Worm (Caenorhabditis elegans) whole organism, L4 larva: Measurements from ENCODE around the gene T28A11.20.
A peak's percentile ranks its signal among the peaks of the same experiment; 100 is the strongest.

Source experiments
- F26F4.8 ChIP-seq: fragments of 200-800 bp; sonication (Bioruptor generic); conservative IDR thresholded peaks from 2 replicates; pipeline ENCODE4 v1.3.6; 2022; ENCODE audit warnings: missing genetic modification characterization, missing compliant biosample characterization
- F49E8.2 ChIP-seq: sonication (generic microtip); optimal IDR thresholded peaks from 2 replicates; lab custom pipeline; 2016; ENCODE audit warnings: missing compliant biosample characterization, mild to moderate bottlenecking, missing genetic modification characterization, borderline replicate concordance
- R02D3.7 ChIP-seq: fragments of 150-350 bp; sonication (generic microtip); optimal IDR thresholded peaks from 3 replicates; lab custom pipeline; 2014; ENCODE audit warnings: missing biosample characterization, missing genetic modification characterization
- T20F7.1 ChIP-seq: fragments of 200-800 bp; sonication (Bioruptor generic); optimal IDR thresholded peaks from 2 replicates; lab custom pipeline; 2018; ENCODE audit warnings: mild to moderate bottlenecking, missing genetic modification characterization, missing compliant biosample characterization
- Y105C5A.15 ChIP-seq: fragments of 200-800 bp; sonication (Bioruptor generic); IDR thresholded peaks from 2 replicates; pipeline ENCODE4 v1.3.6; 2022; ENCODE audit warnings: missing genetic modification characterization, missing compliant biosample characterization
- aha-1 ChIP-seq: fragments of 150-350 bp; peaks from one replicate; lab custom pipeline; 2014; ENCODE audit warnings: missing biosample characterization, missing genetic modification characterization
- aly-2 ChIP-seq: sonication (generic microtip); optimal IDR thresholded peaks from 2 replicates; lab custom pipeline; 2018; ENCODE audit warnings: missing biosample characterization, missing genetic modification characterization
- ceh-44 ChIP-seq: fragments of 200-800 bp; sonication (Bioruptor generic); IDR thresholded peaks from 2 replicates; pipeline ENCODE4 v1.3.6; 2022; ENCODE audit warnings: missing genetic modification reagents, missing genetic modification characterization, missing compliant biosample characterization
- ceh-82 ChIP-seq: sonication (generic microtip); optimal IDR thresholded peaks from 2 replicates; lab custom pipeline; 2017; ENCODE audit warnings: missing biosample characterization, missing genetic modification characterization
- cey-2 ChIP-seq: sonication (generic microtip); optimal IDR thresholded peaks from 3 replicates; lab custom pipeline; 2017; ENCODE audit warnings: missing genetic modification characterization, mild to moderate bottlenecking, missing compliant biosample characterization, antibody characterized with exemption, borderline replicate concordance; ENCODE audit not compliant: insufficient read depth
- dpl-1 ChIP-seq: fragments of 150-350 bp; optimal IDR thresholded peaks from 2 replicates; lab custom pipeline; 2014; ENCODE audit warnings: missing biosample characterization, missing genetic modification reagents, missing genetic modification characterization
- dve-1 ChIP-seq: sonication (generic microtip); optimal IDR thresholded peaks from 2 replicates; lab custom pipeline; 2017; ENCODE audit warnings: antibody characterized with exemption, mild to moderate bottlenecking, missing genetic modification characterization, missing compliant biosample characterization; ENCODE audit not compliant: insufficient read depth
- egl-43 ChIP-seq: fragments of 200-800 bp; sonication (Bioruptor generic); IDR thresholded peaks from 2 replicates; pipeline ENCODE4 v1.3.6; 2022; ENCODE audit warnings: missing genetic modification reagents, missing genetic modification characterization, missing compliant biosample characterization
- fos-1 ChIP-seq: fragments of 150-350 bp; optimal IDR thresholded peaks from 2 replicates; lab custom pipeline; 2014; ENCODE audit warnings: missing biosample characterization, missing genetic modification characterization
- hlh-11 ChIP-seq: fragments of 200-800 bp; sonication (Bioruptor generic); optimal IDR thresholded peaks from 2 replicates; lab custom pipeline; 2018; ENCODE audit warnings: mild to moderate bottlenecking, missing genetic modification characterization, missing compliant biosample characterization
- hmg-1.1 ChIP-seq: fragments of 200-800 bp; sonication (Bioruptor generic); IDR thresholded peaks from 2 replicates; pipeline ENCODE4 v1.3.6; 2022; ENCODE audit warnings: missing genetic modification reagents, missing genetic modification characterization, missing compliant biosample characterization
- lin-1 ChIP-seq: fragments of 200-800 bp; sonication (Bioruptor generic); IDR thresholded peaks from 2 replicates; pipeline ENCODE4 v1.3.6; 2022; ENCODE audit warnings: missing genetic modification reagents, missing genetic modification characterization, missing compliant biosample characterization
- lin-13 ChIP-seq: fragments of 150-350 bp; optimal IDR thresholded peaks from 2 replicates; lab custom pipeline; 2014; ENCODE audit warnings: missing biosample characterization, missing genetic modification reagents, missing genetic modification characterization
- lin-15B ChIP-seq: fragments of 150-350 bp; sonication (generic microtip); optimal IDR thresholded peaks from 3 replicates; lab custom pipeline; 2014; ENCODE audit warnings: missing biosample characterization, missing genetic modification characterization
- madf-5 ChIP-seq, 2 experiments: fragments of 200-800 bp; sonication (Bioruptor generic); IDR thresholded peaks; 2 replicates each; pipeline ENCODE4 v1.3.6; 2022; ENCODE audit warnings: missing compliant biosample characterization in 2 of 2, missing genetic modification characterization in 2 of 2
- mxl-2 ChIP-seq: fragments of 200-800 bp; sonication (Bioruptor generic); conservative IDR thresholded peaks from 2 replicates; pipeline ENCODE4 v1.3.6; 2022; ENCODE audit warnings: missing genetic modification reagents, missing genetic modification characterization, missing compliant biosample characterization
- nhr-102 ChIP-seq: sonication (generic microtip); optimal IDR thresholded peaks from 2 replicates; lab custom pipeline; 2016; ENCODE audit warnings: mild to moderate bottlenecking, missing genetic modification characterization, moderate library complexity, missing compliant biosample characterization
- nhr-237 ChIP-seq: sonication (generic microtip); optimal IDR thresholded peaks from 2 replicates; lab custom pipeline; 2017; ENCODE audit warnings: missing biosample characterization, missing genetic modification characterization
- nhr-42 ChIP-seq: fragments of 200-800 bp; sonication (Bioruptor generic); IDR thresholded peaks from 2 replicates; pipeline ENCODE4 v1.3.6; 2022; ENCODE audit warnings: missing genetic modification characterization, missing compliant biosample characterization
- nhr-48 ChIP-seq: sonication (generic microtip); optimal IDR thresholded peaks from 2 replicates; lab custom pipeline; 2016; ENCODE audit warnings: mild to moderate bottlenecking, missing genetic modification characterization, missing compliant biosample characterization
- nhr-6 ChIP-seq: fragments of 150-350 bp; optimal IDR thresholded peaks from 2 replicates; lab custom pipeline; 2014; ENCODE audit warnings: missing biosample characterization, missing genetic modification characterization
- set-16 ChIP-seq: fragments of 200-800 bp; sonication (Bioruptor generic); IDR thresholded peaks from 2 replicates; pipeline ENCODE4 v1.3.6; 2022; ENCODE audit warnings: missing genetic modification reagents, missing genetic modification characterization, missing compliant biosample characterization
- spr-1 ChIP-seq: sonication (generic microtip); optimal IDR thresholded peaks from 2 replicates; lab custom pipeline; 2016; ENCODE audit warnings: mild to moderate bottlenecking, missing genetic modification characterization, missing compliant biosample characterization
- spr-3 ChIP-seq: fragments of 200-800 bp; sonication (Bioruptor generic); optimal IDR thresholded peaks from 2 replicates; lab custom pipeline; 2018; ENCODE audit warnings: mild to moderate bottlenecking, missing genetic modification characterization, missing compliant biosample characterization
- unc-130 ChIP-seq: sonication (generic microtip); optimal IDR thresholded peaks from 2 replicates; lab custom pipeline; 2016; ENCODE audit warnings: missing genetic modification reagents, missing genetic modification characterization, missing compliant biosample characterization
- unc-62 ChIP-seq, 3 experiments: fragments of 150-350 bp in 1 of 3; sonication (generic microtip); optimal IDR thresholded peaks in 2 of 3; peaks in 1 of 3; 1 replicate in 1 of 3; 2 replicates in 2 of 3; lab custom pipeline; 2014 to 2017; ENCODE audit warnings: missing biosample characterization in 3 of 3, missing genetic modification characterization in 3 of 3, missing genetic modification reagents in 3 of 3, missing genotype in 1 of 3
- zag-1 ChIP-seq: fragments of 150-350 bp; optimal IDR thresholded peaks from 2 replicates; lab custom pipeline; 2014; ENCODE audit warnings: missing biosample characterization, missing genetic modification characterization
- zfp-2 ChIP-seq: sonication (generic microtip); optimal IDR thresholded peaks from 2 replicates; lab custom pipeline; 2016; ENCODE audit warnings: mild to moderate bottlenecking, missing genetic modification characterization, missing compliant biosample characterization
- zfp-3 ChIP-seq: fragments of 200-800 bp; sonication (Bioruptor generic); conservative IDR thresholded peaks from 2 replicates; pipeline ENCODE4 v1.3.6; 2022; ENCODE audit warnings: missing genetic modification reagents, missing genetic modification characterization, missing compliant biosample characterization
- zip-11 ChIP-seq: fragments of 200-800 bp; sonication (Bioruptor generic); IDR thresholded peaks from 2 replicates; pipeline ENCODE4 v1.3.6; 2022; ENCODE audit warnings: missing genetic modification characterization, missing compliant biosample characterization

Gene T28A11.20

DNA sequence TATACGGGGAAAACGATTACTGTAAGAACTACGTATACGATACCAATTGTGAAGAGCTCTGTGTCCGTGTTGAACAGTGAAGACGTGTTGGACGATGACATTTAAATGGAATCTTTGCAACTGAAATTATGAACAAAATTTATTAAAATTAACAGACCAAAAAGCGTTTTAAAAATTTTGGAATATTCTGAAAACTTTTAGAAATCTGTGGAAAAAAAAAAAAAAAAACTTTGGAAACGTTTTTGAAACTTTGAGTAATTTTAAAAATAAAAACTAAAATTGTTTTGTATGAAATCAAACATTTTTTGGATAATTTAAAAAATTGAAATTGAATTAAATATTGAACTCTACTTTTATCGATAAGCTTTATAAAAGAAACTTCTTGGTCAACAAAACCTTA is 17.0 kb downstream of the T28A11.20 start, which contains the start of gene srt-63:
Gene srt-63, minus strand, starts transcription at position 101 of the 400 bp plus-strand sequence.
- TF ChIP-seq madf-5 (GFP tag; IDR thresholded peaks at IDR 0.05; lab: Robert Waterston, UW) (no peak), ceh-44 (GFP tag; lab: Robert Waterston, UW) (no peak), spr-1 (tag; lab: Kevin White, UChicago) (no peak), aly-2 (tag; lab: Kevin White, UChicago) (no peak), zfp-2 (tag; lab: Kevin White, UChicago) (no peak), zip-11 (GFP tag; lab: Robert Waterston, UW) (no peak), hmg-1.1 (GFP tag; lab: Robert Waterston, UW) (no peak), lin-15B (tag; lab: Kevin White, UChicago) (no peak), dve-1 (tag; lab: Kevin White, UChicago) (no peak)

DNA sequence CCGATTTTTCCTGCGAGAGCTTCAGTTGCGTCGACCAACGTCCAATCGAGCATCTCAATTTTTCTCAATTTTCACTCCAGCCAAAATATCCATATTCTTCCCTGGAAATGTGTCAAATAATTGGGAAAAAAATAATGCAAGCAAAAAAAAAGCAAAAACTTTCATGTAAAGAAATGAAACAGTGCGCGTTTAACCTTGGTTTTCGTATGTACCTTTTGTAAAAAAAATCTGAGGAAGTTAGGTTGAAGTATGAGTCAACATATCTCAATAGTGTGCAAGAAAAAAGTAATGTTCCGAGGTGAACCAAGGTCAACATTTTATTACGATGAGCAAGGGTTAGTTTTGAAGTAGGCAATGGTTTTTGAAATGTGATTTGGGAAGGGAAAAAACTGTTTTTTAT is 22.9 kb downstream of the T28A11.20 start, which contains the start of gene T28A11.13:
Gene T28A11.13, minus strand, starts transcription at position 101 of the 400 bp plus-strand sequence.
- TF ChIP-seq hlh-11 (tag; lab: Kevin White, UChicago) (no peak), mxl-2 (no peak), dpl-1 (GFP tag; lab: Kevin White, UChicago) (no peak), unc-130 (GFP tag; lab: Kevin White, UChicago) (no peak), lin-13 (GFP tag; lab: Kevin White, UChicago) (no peak), R02D3.7 (tag; lab: Kevin White, UChicago) (no peak), zfp-3 (GFP tag; lab: Robert Waterston, UW) (no peak), nhr-237 (no peak), F49E8.2 (tag; lab: Kevin White, UChicago) (no peak), lin-1 (GFP tag; lab: Robert Waterston, UW) (no peak), T20F7.1 (no peak), Y105C5A.15 (GFP tag; lab: Robert Waterston, UW) (no peak), ceh-82 (no peak), zag-1 (tag; lab: Kevin White, UChicago) (no peak), spr-3 (GFP tag; lab: Kevin White, UChicago) (no peak)

DNA sequence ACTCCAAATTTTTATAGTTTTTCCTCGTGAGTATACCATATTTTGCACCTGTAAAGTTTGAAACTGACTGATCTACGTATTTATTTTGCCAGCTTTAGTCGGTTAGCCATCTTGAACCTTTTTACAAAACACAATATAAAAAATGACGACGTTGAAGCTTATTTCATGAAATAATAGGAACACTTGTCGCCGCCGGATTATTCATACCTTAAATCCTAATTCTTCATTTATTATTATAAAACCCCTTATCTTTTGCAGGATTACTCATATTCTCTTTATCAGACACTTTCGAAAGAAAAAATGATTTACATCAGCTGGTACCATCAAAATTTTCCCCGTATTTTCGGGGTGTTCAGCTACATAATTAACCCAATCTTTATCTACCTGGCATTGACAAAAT is 25.5 kb downstream of the T28A11.20 start, which contains the start of gene srj-8:
Gene srj-8, plus strand, starts transcription at position 301 of the 400 bp plus-strand sequence.
- TF ChIP-seq nhr-102 (tag; lab: Kevin White, UChicago) = no peak
- TF ChIP-seq nhr-42 = no peak
- no peak for TF ChIP-seq nhr-48 (tag; lab: Kevin White, UChicago)
- TF ChIP-seq dve-1 (tag; lab: Kevin White, UChicago) = no peak
- TF ChIP-seq fos-1 (tag; lab: Kevin White, UChicago) = no peak
- no peak for TF ChIP-seq set-16 (GFP tag; lab: Robert Waterston, UW)
- TF ChIP-seq aha-1 (tag; lab: Kevin White, UChicago) = no peak
- no peak for TF ChIP-seq lin-15B (tag; lab: Kevin White, UChicago)
- TF ChIP-seq egl-43 (GFP tag; lab: Robert Waterston, UW) = no peak
- no peak for TF ChIP-seq F26F4.8 (GFP tag; lab: Robert Waterston, UW)
- no peak for TF ChIP-seq nhr-6 (tag; lab: Kevin White, UChicago)
- no peak for TF ChIP-seq lin-1 (GFP tag; lab: Robert Waterston, UW)

DNA sequence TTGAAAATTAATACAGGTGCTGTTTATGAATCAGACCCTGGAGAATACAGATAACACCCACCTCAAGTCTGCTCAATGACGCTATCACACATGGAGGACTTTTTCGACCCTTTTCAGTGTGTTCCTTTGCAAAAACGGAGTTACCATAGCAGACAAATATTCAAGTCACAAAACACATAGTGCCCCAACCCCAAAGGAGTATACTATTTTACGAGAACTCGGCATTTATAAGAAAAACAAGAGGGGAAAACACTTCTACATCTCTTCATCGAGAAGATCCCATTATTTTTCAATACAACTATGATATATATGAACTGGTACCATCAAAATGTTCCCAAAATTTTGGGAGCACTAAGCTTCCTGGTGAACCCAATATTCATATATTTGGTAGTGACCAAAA is 28.4 kb downstream of the T28A11.20 start, which contains the start of gene srj-7:
Gene srj-7, plus strand, starts transcription at position 301 of the 400 bp plus-strand sequence.
- TF ChIP-seq spr-1 (tag; lab: Kevin White, UChicago) = no peak
- peak in 1 of 2 experiments; percentile 39 for TF ChIP-seq unc-62 (GFP tag; optimal IDR thresholded peaks at IDR 0.05 in 1 of 2; lab: Kevin White, UChicago)
- no peak for TF ChIP-seq unc-62 (tag; optimal IDR thresholded peaks at IDR 0.05; lab: Kevin White, UChicago)
- TF ChIP-seq cey-2 = no peak
